Worm (Caenorhabditis elegans): Measurements from ENCODE around the gene F44B9.8.

F44B9.8 gene

ce11 chrIII:8029487-8029886 is at the start of gene F44B9.8:
Gene F44B9.8 (minus strand): TSS chrIII:8029649.
- TF ChIP-seq fos-1 (tag; optimal IDR thresholded peaks at IDR 0.05) (no peak), unc-30 (tag; optimal IDR thresholded peaks at IDR 0.05) (no peak), unc-86 (tag; optimal IDR thresholded peaks at IDR 0.05) (no peak), lin-14 (GFP tag; optimal IDR thresholded peaks at IDR 0.05) (peak; percentile 78), nhr-11 (tag; optimal IDR thresholded peaks at IDR 0.05) (no peak), hlh-17 (GFP tag; optimal IDR thresholded peaks at IDR 0.05; ENCODE audit: borderline replicate concordance) (no peak), vab-15 (tag; optimal IDR thresholded peaks at IDR 0.05) (no peak), ces-1 (GFP tag; optimal IDR thresholded peaks at IDR 0.05) (no peak), zip-4 (GFP tag; optimal IDR thresholded peaks at IDR 0.05) (no peak), ceh-8 (GFP tag; optimal IDR thresholded peaks at IDR 0.05) (no peak), ceh-90 (tag; optimal IDR thresholded peaks at IDR 0.05) (no peak), nhr-71 (tag; optimal IDR thresholded peaks at IDR 0.05) (peak; percentile 69), irx-1 (tag; optimal IDR thresholded peaks at IDR 0.05) (peak; percentile 3), grh-1 (GFP tag; IDR thresholded peaks at IDR 0.05) (peak; percentile 86), nhr-20 (tag; optimal IDR thresholded peaks at IDR 0.05) (peak; percentile 72), skn-1 (tag; optimal IDR thresholded peaks at IDR 0.05) (peak; percentile 35), aha-1 (tag; optimal IDR thresholded peaks at IDR 0.05) (no peak), unc-98 (GFP tag; IDR thresholded peaks at IDR 0.05) (no peak), ama-1 (optimal IDR thresholded peaks at IDR 0.05) (no peak), swsn-7 (tag; optimal IDR thresholded peaks at IDR 0.05) (peak; percentile 67), blmp-1 (tag; optimal IDR thresholded peaks at IDR 0.05) (peak; percentile 19), C34B4.2 (tag; optimal IDR thresholded peaks at IDR 0.05) (no peak), fkh-10 (GFP tag; optimal IDR thresholded peaks at IDR 0.05) (no peak), ceh-82 (tag; optimal IDR thresholded peaks at IDR 0.05) (peak in 1 of 3 experiments; percentile 52), pax-3 (tag; optimal IDR thresholded peaks at IDR 0.05) (no peak), dsc-1 (tag; optimal IDR thresholded peaks at IDR 0.05) (no peak), lin-15B (tag; optimal IDR thresholded peaks at IDR 0.05) (peak; percentile 70), snpc-4 (tag; optimal IDR thresholded peaks at IDR 0.05) (no peak), snu-23 (GFP tag; optimal IDR thresholded peaks at IDR 0.05) (peak; percentile 76), C16A3.4 (tag; optimal IDR thresholded peaks at IDR 0.05) (peak; percentile 71), egl-13 (tag; optimal IDR thresholded peaks at IDR 0.05) (no peak), efl-3 (GFP tag; optimal IDR thresholded peaks at IDR 0.05) (no peak), egl-27 (tag; optimal IDR thresholded peaks at IDR 0.05) (no peak), mep-1 (tag; optimal IDR thresholded peaks at IDR 0.05) (peak; percentile 68), ceh-63 (GFP tag; optimal IDR thresholded peaks at IDR 0.05) (no peak), nhr-12 (tag; optimal IDR thresholded peaks at IDR 0.05) (no peak), nhr-85 (tag) (peak; percentile 79), aly-2 (tag; optimal IDR thresholded peaks at IDR 0.05) (no peak), fkh-8 (tag; optimal IDR thresholded peaks at IDR 0.05) (peak; percentile 13), ztf-11 (tag; optimal IDR thresholded peaks at IDR 0.05) (peak in 1 of 2 experiments; percentile 20), nhr-90 (tag; optimal IDR thresholded peaks at IDR 0.05; ENCODE audit: poor library complexity) (peak; percentile 55), C04F5.9 (tag; optimal IDR thresholded peaks at IDR 0.05) (peak; percentile 7), mdl-1 (tag; optimal IDR thresholded peaks at IDR 0.05) (peak in 1 of 2 experiments; percentile 32), unc-130 (tag; optimal IDR thresholded peaks at IDR 0.05) (peak; percentile 73), lin-39 (tag; optimal IDR thresholded peaks at IDR 0.05) (no peak), mef-2 (tag; optimal IDR thresholded peaks at IDR 0.05) (no peak), sptf-1 (tag; optimal IDR thresholded peaks at IDR 0.05) (no peak), mab-9 (GFP tag; IDR thresholded peaks at IDR 0.05) (no peak), lir-3 (tag; optimal IDR thresholded peaks at IDR 0.05; ENCODE audit: poor library complexity) (peak; percentile 24), nhr-47 (tag; optimal IDR thresholded peaks at IDR 0.05) (peak; percentile 50), pag-3 (tag; optimal IDR thresholded peaks at IDR 0.05; ENCODE audit: borderline replicate concordance, insufficient read depth) (no peak), unc-62 (GFP tag; optimal IDR thresholded peaks at IDR 0.05) (no peak), hlh-4 (tag; optimal IDR thresholded peaks at IDR 0.05) (no peak), F16B12.6 (tag; optimal IDR thresholded peaks at IDR 0.05) (peak; percentile 29)
